Worm (Caenorhabditis elegans) whole organism, early embryonic: ENCODE results near the gene T19D12.1.

ENCODE experiments used
- ama-1 ChIP-seq: fragments of 150-350 bp; optimal IDR thresholded peaks from 2 replicates; lab custom pipeline; 2014
- hmbx-1 ChIP-seq: sonication (generic microtip); optimal IDR thresholded peaks from 2 replicates; lab custom pipeline; 2016; ENCODE audit warnings: mild to moderate bottlenecking, missing genetic modification characterization, missing compliant biosample characterization

DNA sequence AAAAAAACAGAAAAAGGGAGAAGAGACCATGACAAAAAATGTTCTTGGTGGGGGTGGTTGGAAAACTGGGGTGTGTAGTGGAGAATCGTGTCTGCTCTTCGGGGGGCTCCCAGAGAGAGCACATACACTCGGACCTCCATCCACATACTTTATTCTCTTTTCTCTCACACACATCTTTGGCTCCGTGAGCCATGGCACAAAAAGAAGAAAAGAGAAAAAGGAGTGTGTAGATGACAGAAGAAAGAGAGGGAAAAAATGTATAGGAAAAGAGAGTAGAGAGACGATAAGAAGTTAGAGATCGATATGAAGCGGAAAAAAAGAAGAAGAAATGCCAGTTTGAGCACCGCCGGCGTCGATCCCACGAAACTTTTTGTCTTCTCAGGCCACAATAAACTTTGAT is 42.3 kb downstream of the T19D12.1 start:
- TF ChIP-seq ama-1 (no peak), hmbx-1 (tag; lab: Kevin White, UChicago) (no peak)
